Fruit fly (Drosophila melanogaster): ENCODE data around the gene Cp19.

The Cp19 gene

DNA sequence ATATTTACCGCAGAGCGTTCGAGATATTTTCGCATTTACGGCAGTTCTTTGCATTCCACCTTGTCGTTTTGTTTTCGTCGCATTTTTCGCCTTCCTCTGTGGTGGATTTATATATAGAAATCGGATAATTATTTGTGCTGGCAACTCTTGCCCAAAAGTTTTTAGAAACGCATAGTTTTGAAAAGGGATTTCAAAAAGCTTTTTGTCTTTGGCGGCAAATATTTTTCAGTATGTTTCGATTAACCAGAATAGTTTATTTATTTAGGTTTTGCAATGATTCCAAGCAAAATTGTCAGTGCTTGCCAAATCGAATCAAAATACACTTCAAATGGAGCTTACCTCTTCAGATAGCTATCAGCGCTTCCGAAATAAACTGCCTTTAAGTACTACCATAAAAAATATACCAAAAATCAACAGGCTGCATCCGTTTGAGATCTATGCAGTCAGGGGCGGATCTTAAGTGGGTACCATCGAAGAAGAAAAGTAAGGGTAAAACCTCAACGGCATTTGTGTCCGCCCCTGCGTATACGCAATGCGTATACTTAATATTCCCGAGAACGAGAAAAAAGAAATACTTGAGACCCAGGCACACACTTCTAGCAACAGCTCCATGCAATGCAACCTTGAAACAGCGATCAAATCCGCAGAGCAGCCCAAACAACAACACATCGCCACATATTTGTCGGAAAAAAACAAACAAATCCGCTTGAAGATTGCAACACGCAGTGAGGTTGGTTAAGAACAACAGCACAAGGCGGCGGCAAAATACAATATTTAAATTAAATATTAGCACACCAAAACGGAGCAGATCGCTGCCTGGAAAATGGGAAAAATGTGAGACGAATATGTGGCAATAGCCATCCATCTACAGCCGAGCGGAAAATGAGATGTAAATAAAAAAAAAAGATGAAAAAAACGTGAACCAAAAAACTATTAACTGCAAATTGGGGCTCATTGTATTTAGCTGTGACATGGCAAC lies 20.3 kb downstream of the Cp19 start, which contains the start of gene CG13306 (continued):
- peak; percentile 25 for TF ChIP-seq CG7839 (tag; optimal IDR thresholded peaks at IDR 0.05)
- TF ChIP-seq CG7372 (GFP tag; IDR thresholded peaks at IDR 0.05), result peak; percentile 76

DNA sequence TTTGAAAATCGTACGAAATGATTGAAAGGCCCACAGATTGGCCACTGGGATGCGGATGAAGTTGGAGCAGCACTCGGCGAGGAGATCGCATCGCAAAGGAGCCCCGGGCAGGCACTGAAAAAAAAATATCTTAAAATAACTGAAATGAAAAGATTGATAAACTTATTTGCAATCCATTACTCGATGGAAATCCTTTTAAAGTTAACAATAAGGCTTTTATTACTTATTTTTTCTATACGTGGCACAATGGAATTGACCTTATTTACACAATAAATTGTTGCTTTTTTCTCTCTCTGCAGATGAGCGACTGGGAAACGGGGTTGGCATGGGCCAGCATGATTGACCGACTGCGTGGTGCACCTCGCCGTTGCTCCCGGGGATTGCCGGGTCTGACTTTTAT lies 21.6 kb downstream of the Cp19 start:
- peak; percentile 9 for TF ChIP-seq Chrac-16 (GFP tag; optimal IDR thresholded peaks at IDR 0.05)
- no peak for TF ChIP-seq pan (optimal IDR thresholded peaks at IDR 0.05)
- peak in 1 of 2 experiments; percentile 72 for TF ChIP-seq pan (GFP tag; optimal IDR thresholded peaks at IDR 0.05 in 1 of 2, IDR thresholded peaks at IDR 0.05 in 1 of 2)
- no peak for TF ChIP-seq CG6175 (GFP tag; IDR thresholded peaks at IDR 0.05)
- TF ChIP-seq Scr (GFP tag; IDR thresholded peaks at IDR 0.05; ENCODE audit: partially characterized antibody), result no peak
- no peak for TF ChIP-seq D19B (GFP tag; optimal IDR thresholded peaks at IDR 0.05)
- peak; percentile 23 for TF ChIP-seq CG8944 (GFP tag; optimal IDR thresholded peaks at IDR 0.05)
- TF ChIP-seq CG5953 (GFP tag; IDR thresholded peaks at IDR 0.05), result peak; percentile 67
- TF ChIP-seq ERR (GFP tag; optimal IDR thresholded peaks at IDR 0.05), result peak; percentile 2
- TF ChIP-seq CG8924 (tag; optimal IDR thresholded peaks at IDR 0.05), result peak; percentile 55
- no peak for TF ChIP-seq prd (optimal IDR thresholded peaks at IDR 0.05)
- peak; percentile 48; the same call in 1 of the 3 replicates for TF ChIP-seq prd (GFP tag; IDR thresholded peaks at IDR 0.05)
- no peak for TF ChIP-seq CG12104 (GFP tag; optimal IDR thresholded peaks at IDR 0.05)
- TF ChIP-seq CG11560 (tag; IDR thresholded peaks at IDR 0.05), result 0 out of 3 replicates have a peak, but pooled peaks have one; percentile 50
- TF ChIP-seq p53 (GFP tag; optimal IDR thresholded peaks at IDR 0.05), result peak; percentile 3
- TF ChIP-seq dm (GFP tag; optimal IDR thresholded peaks at IDR 0.05), result no peak
- TF ChIP-seq CG17612 (GFP tag; IDR thresholded peaks at IDR 0.05), result no peak
- TF ChIP-seq CG42726 (GFP tag; IDR thresholded peaks at IDR 0.05; ENCODE audit: partially characterized antibody), result no peak
- TF ChIP-seq odd (GFP tag; optimal IDR thresholded peaks at IDR 0.05), result peak; percentile 20
- TF ChIP-seq sisA (GFP tag; IDR thresholded peaks at IDR 0.05), result peak; percentile 73
- peak; percentile 69 for TF ChIP-seq Oli (tag; optimal IDR thresholded peaks at IDR 0.05)
- peak; percentile 65 for TF ChIP-seq Ssrp (tag; optimal IDR thresholded peaks at IDR 0.05)
- TF ChIP-seq CG34224 (GFP tag; IDR thresholded peaks at IDR 0.05; ENCODE audit: partially characterized antibody), result no peak
- TF ChIP-seq Dek (tag; optimal IDR thresholded peaks at IDR 0.05), result no peak
- TF ChIP-seq CG6854 (GFP tag; optimal IDR thresholded peaks at IDR 0.05), result no peak
- peak in 1 of 2 experiments; percentile 33 for TF ChIP-seq Eip74EF (GFP tag; optimal IDR thresholded peaks at IDR 0.05)
- TF ChIP-seq CG2875 (GFP tag; optimal IDR thresholded peaks at IDR 0.05), result peak; percentile 58
- TF ChIP-seq CG7987 (GFP tag; optimal IDR thresholded peaks at IDR 0.05), result no peak
- no peak for TF ChIP-seq slp2 (GFP tag; optimal IDR thresholded peaks at IDR 0.05)
- TF ChIP-seq Dfd (GFP tag; optimal IDR thresholded peaks at IDR 0.05), result no peak
- TF ChIP-seq trem (tag; optimal IDR thresholded peaks at IDR 0.05), result no peak
- TF ChIP-seq ssp (GFP tag; IDR thresholded peaks at IDR 0.05), result peak; percentile 44
- peak; percentile 61 for TF ChIP-seq CG13424 (tag; optimal IDR thresholded peaks at IDR 0.05)
- peak in 1 of 2 experiments; percentile 39 for TF ChIP-seq chif (GFP tag; optimal IDR thresholded peaks at IDR 0.05)
- TF ChIP-seq CG8089 (GFP tag; optimal IDR thresholded peaks at IDR 0.05), result no peak
- TF ChIP-seq CG4707 (GFP tag; optimal IDR thresholded peaks at IDR 0.05), result peak; percentile 47
- TF ChIP-seq Pdp1 (GFP tag; optimal IDR thresholded peaks at IDR 0.05), result peak; percentile 17 to 33
- TF ChIP-seq pho (GFP tag; optimal IDR thresholded peaks at IDR 0.05), result no peak
- peak; percentile 30 for TF ChIP-seq Abd-B (GFP tag; optimal IDR thresholded peaks at IDR 0.05)
- peak; percentile 73 for TF ChIP-seq CG11504 (tag; optimal IDR thresholded peaks at IDR 0.05)
- peak; percentile 5 for TF ChIP-seq CG1602 (GFP tag; optimal IDR thresholded peaks at IDR 0.05)
- TF ChIP-seq jing (GFP tag; optimal IDR thresholded peaks at IDR 0.05), result peak; percentile 2
- peak; percentile 43 for TF ChIP-seq CG3407 (GFP tag; optimal IDR thresholded peaks at IDR 0.05)
- peak; percentile 24 for TF ChIP-seq pb (GFP tag; optimal IDR thresholded peaks at IDR 0.05)
